Fruit fly (Drosophila melanogaster) whole organism, prepupa: ENCODE measurements around the gene CG14966.
A peak's percentile ranks its signal among the peaks of the same experiment; 100 is the strongest.

Experiments used
- Blimp-1 ChIP-seq: fragments of 200-800 bp; sonication (Bioruptor generic); optimal IDR thresholded peaks from 3 replicates; lab custom pipeline; 2017; ENCODE audit warnings: missing biosample characterization, missing genetic modification characterization, mild to moderate bottlenecking, moderate library complexity, missing genetic modification reagents
- CG11762 ChIP-seq: fragments of 200-800 bp; sonication (Bioruptor generic); optimal IDR thresholded peaks from 3 replicates; lab custom pipeline; 2016; ENCODE audit warnings: missing biosample characterization, missing genetic modification characterization; ENCODE audit not compliant: insufficient read depth
- CG11902 ChIP-seq: fragments of 200-800 bp; sonication (Bioruptor generic); optimal IDR thresholded peaks from 3 replicates; lab custom pipeline; 2016; ENCODE audit warnings: missing biosample characterization, missing genetic modification characterization
- CG15336 ChIP-seq: fragments of 200-800 bp; sonication (Bioruptor generic); IDR thresholded peaks from 2 replicates; pipeline ENCODE4 v1.3.6; 2022; ENCODE audit warnings: missing biosample characterization, missing genetic modification characterization
- CG16779 ChIP-seq: fragments of 200-800 bp; sonication (Bioruptor generic); optimal IDR thresholded peaks from 3 replicates; lab custom pipeline; 2017; ENCODE audit warnings: missing biosample characterization, mild to moderate bottlenecking, missing genetic modification characterization
- CG32006 ChIP-seq: fragments of 200-800 bp; sonication (Bioruptor generic); optimal IDR thresholded peaks from 3 replicates; lab custom pipeline; 2017; ENCODE audit warnings: missing biosample characterization, mild to moderate bottlenecking, missing genetic modification characterization
- CG3919 ChIP-seq: fragments of 200-800 bp; sonication (Bioruptor generic); optimal IDR thresholded peaks from 3 replicates; lab custom pipeline; 2016; ENCODE audit warnings: missing biosample characterization, missing genetic modification characterization
- CG4318 ChIP-seq: fragments of 200-800 bp; sonication (Bioruptor generic); optimal IDR thresholded peaks from 3 replicates; lab custom pipeline; 2017; ENCODE audit warnings: missing biosample characterization, mild to moderate bottlenecking, missing genetic modification characterization
- CG6163 ChIP-seq: fragments of 200-800 bp; sonication (Bioruptor generic); IDR thresholded peaks from 3 replicates; pipeline ENCODE4 v1.3.6; 2022; ENCODE audit warnings: missing biosample characterization, missing genetic modification characterization
- CG6276 ChIP-seq: fragments of 200-800 bp; sonication (Bioruptor generic); optimal IDR thresholded peaks from 2 replicates; lab custom pipeline; 2017; ENCODE audit warnings: missing biosample characterization, mild to moderate bottlenecking, missing genetic modification characterization
- CG6792 ChIP-seq: fragments of 200-800 bp; sonication (Bioruptor generic); optimal IDR thresholded peaks from 3 replicates; lab custom pipeline; 2016; ENCODE audit warnings: missing biosample characterization, missing genetic modification characterization
- CG6854 ChIP-seq: fragments of 200-800 bp; sonication (Bioruptor generic); optimal IDR thresholded peaks from 2 replicates; lab custom pipeline; 2017; ENCODE audit warnings: missing biosample characterization, mild to moderate bottlenecking, missing genetic modification characterization
- CG7368 ChIP-seq: fragments of 200-800 bp; sonication (Bioruptor generic); optimal IDR thresholded peaks from 3 replicates; lab custom pipeline; 2016; ENCODE audit warnings: missing biosample characterization, missing genetic modification characterization
- CG8119 ChIP-seq: fragments of 200-800 bp; sonication (Bioruptor generic); IDR thresholded peaks from 3 replicates; pipeline ENCODE4 v1.3.6; 2022; ENCODE audit warnings: missing biosample characterization, missing genetic modification characterization
- CG8319 ChIP-seq: fragments of 200-800 bp; sonication (Bioruptor generic); optimal IDR thresholded peaks from 3 replicates; lab custom pipeline; 2016; ENCODE audit warnings: missing biosample characterization, missing genetic modification characterization
- Eip75B ChIP-seq: fragments of 200-800 bp; sonication (Bioruptor generic); optimal IDR thresholded peaks from 3 replicates; lab custom pipeline; 2016; ENCODE audit warnings: missing biosample characterization, missing genetic modification characterization
- Eip78C ChIP-seq: fragments of 200-800 bp; sonication (Bioruptor generic); peaks from one replicate; lab custom pipeline; 2016; ENCODE audit warnings: missing biosample characterization, missing genetic modification characterization
- Eip93F ChIP-seq: fragments of 200-800 bp; sonication (Bioruptor generic); optimal IDR thresholded peaks from 2 replicates; lab custom pipeline; 2016; ENCODE audit warnings: missing biosample characterization, mild to moderate bottlenecking, missing genetic modification characterization
- Ets21C ChIP-seq: fragments of 200-800 bp; sonication (Bioruptor generic); optimal IDR thresholded peaks from 3 replicates; lab custom pipeline; 2016; ENCODE audit warnings: missing biosample characterization, missing genetic modification characterization
- Ets96B ChIP-seq: fragments of 200-800 bp; optimal IDR thresholded peaks from 2 replicates; lab custom pipeline; 2019; ENCODE audit warnings: missing biosample characterization, mild to moderate bottlenecking, missing genetic modification characterization, moderate library complexity
- Gug ChIP-seq: fragments of 200-800 bp; sonication (Bioruptor generic); IDR thresholded peaks from 2 replicates; pipeline ENCODE4 v1.3.6; 2022; ENCODE audit warnings: missing biosample characterization, missing genetic modification characterization
- Hr4 ChIP-seq: fragments of 200-800 bp; sonication (Bioruptor generic); optimal IDR thresholded peaks from 3 replicates; lab custom pipeline; 2016; ENCODE audit warnings: missing biosample characterization, missing genetic modification characterization
- Met ChIP-seq: fragments of 200-800 bp; sonication (Bioruptor generic); optimal IDR thresholded peaks from 3 replicates; lab custom pipeline; 2016; ENCODE audit warnings: missing biosample characterization, missing genetic modification characterization
- Smox ChIP-seq: fragments of 200-800 bp; sonication (Bioruptor generic); optimal IDR thresholded peaks from 3 replicates; lab custom pipeline; 2016; ENCODE audit warnings: missing biosample characterization, missing genetic modification characterization
- Sox14 ChIP-seq: fragments of 200-800 bp; sonication (Bioruptor generic); optimal IDR thresholded peaks from 3 replicates; lab custom pipeline; 2016; ENCODE audit warnings: missing biosample characterization, missing genetic modification characterization
- Sox15 ChIP-seq: fragments of 200-800 bp; sonication (Bioruptor generic); optimal IDR thresholded peaks from 3 replicates; lab custom pipeline; 2016; ENCODE audit warnings: missing biosample characterization, missing genetic modification characterization
- achi ChIP-seq: fragments of 200-800 bp; sonication (Bioruptor generic); optimal IDR thresholded peaks from 3 replicates; lab custom pipeline; 2016; ENCODE audit warnings: missing biosample characterization, missing genetic modification characterization
- acj6 ChIP-seq: fragments of 200-800 bp; sonication (Bioruptor generic); optimal IDR thresholded peaks from 3 replicates; lab custom pipeline; 2016; ENCODE audit warnings: missing biosample characterization, missing genetic modification characterization
- cyc ChIP-seq: fragments of 200-800 bp; sonication (Bioruptor generic); optimal IDR thresholded peaks from 3 replicates; lab custom pipeline; 2016; ENCODE audit warnings: missing biosample characterization, missing genetic modification characterization
- dsx ChIP-seq: fragments of 200-800 bp; optimal IDR thresholded peaks from 3 replicates; lab custom pipeline; 2019; ENCODE audit warnings: missing biosample characterization, mild to moderate bottlenecking, missing genetic modification characterization, moderate library complexity; ENCODE audit not compliant: poor library complexity, severe bottlenecking
- eg ChIP-seq: fragments of 200-800 bp; sonication (Bioruptor generic); IDR thresholded peaks from 3 replicates; pipeline ENCODE4 v1.3.6; 2022; ENCODE audit warnings: missing biosample characterization, missing genetic modification characterization
- esn ChIP-seq: fragments of 200-800 bp; sonication (Bioruptor generic); optimal IDR thresholded peaks from 2 replicates; lab custom pipeline; 2016; ENCODE audit warnings: missing biosample characterization, mild to moderate bottlenecking, missing genetic modification characterization, moderate library complexity
- fd59A ChIP-seq: fragments of 200-800 bp; sonication (Bioruptor generic); optimal IDR thresholded peaks from 2 replicates; lab custom pipeline; 2017; ENCODE audit warnings: missing biosample characterization, mild to moderate bottlenecking, missing genetic modification characterization, missing genetic modification reagents
- fkh ChIP-seq: fragments of 200-800 bp; sonication (Bioruptor generic); optimal IDR thresholded peaks from 3 replicates; lab custom pipeline; 2017; ENCODE audit warnings: missing biosample characterization, mild to moderate bottlenecking, missing genetic modification characterization, moderate library complexity
- pdm3 ChIP-seq: fragments of 200-800 bp; sonication (Bioruptor generic); optimal IDR thresholded peaks from 3 replicates; lab custom pipeline; 2016; ENCODE audit warnings: missing biosample characterization, missing genetic modification characterization
- salr ChIP-seq, 2 experiments: fragments of 200-800 bp; sonication (Bioruptor generic); optimal IDR thresholded peaks; 3 replicates each; lab custom pipeline; 2016 to 2018; ENCODE audit warnings: missing biosample characterization in 2 of 2, missing genetic modification characterization in 2 of 2, mild to moderate bottlenecking in 1 of 2
- spab ChIP-seq: fragments of 200-800 bp; sonication (Bioruptor generic); optimal IDR thresholded peaks from 2 replicates; lab custom pipeline; 2017; ENCODE audit warnings: missing biosample characterization, mild to moderate bottlenecking, missing genetic modification characterization, missing genetic modification reagents
- ss ChIP-seq, 2 experiments: fragments of 200-800 bp; sonication (Bioruptor generic); optimal IDR thresholded peaks; 2 replicates in 1 of 2; 3 replicates in 1 of 2; lab custom pipeline; 2017 to 2018; ENCODE audit warnings: mild to moderate bottlenecking in 2 of 2, missing biosample characterization in 2 of 2, missing genetic modification characterization in 2 of 2, moderate library complexity in 1 of 2
- svp ChIP-seq: fragments of 200-800 bp; sonication (Bioruptor generic); peaks from one replicate; lab custom pipeline; 2016; ENCODE audit warnings: missing biosample characterization, missing genetic modification characterization
- vri ChIP-seq: fragments of 200-800 bp; sonication (Bioruptor generic); optimal IDR thresholded peaks from 3 replicates; lab custom pipeline; 2016; ENCODE audit warnings: missing biosample characterization, mild to moderate bottlenecking, missing genetic modification characterization

The CG14966 gene

DNA sequence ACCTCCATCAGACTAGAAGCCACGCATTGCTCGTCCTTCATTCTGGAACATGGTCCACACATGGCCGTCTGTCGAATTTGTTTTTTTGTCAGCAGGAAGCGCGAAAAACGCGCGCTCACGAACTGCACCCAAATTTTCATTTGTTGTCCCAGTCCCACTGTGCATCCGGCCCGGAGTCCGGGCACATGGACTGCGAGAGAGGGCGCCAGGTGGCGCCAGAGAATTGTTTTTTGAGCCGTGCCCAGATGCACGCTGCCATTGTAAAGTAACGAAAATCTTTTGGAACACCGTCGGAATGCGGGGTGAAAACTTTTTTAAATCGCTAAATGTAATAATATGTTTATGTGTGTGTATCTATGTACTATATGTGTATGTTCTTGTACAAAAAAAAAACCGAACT, 39.8 kb downstream of the CG14966 start:
- TF ChIP-seq CG4318 (GFP tag; lab: Kevin White, UChicago) (no peak), svp (GFP tag; lab: Kevin White, UChicago) (no peak), Ets96B (no peak), CG6792 (GFP tag; lab: Kevin White, UChicago) (no peak), cyc (GFP tag; lab: Kevin White, UChicago) (no peak)

DNA sequence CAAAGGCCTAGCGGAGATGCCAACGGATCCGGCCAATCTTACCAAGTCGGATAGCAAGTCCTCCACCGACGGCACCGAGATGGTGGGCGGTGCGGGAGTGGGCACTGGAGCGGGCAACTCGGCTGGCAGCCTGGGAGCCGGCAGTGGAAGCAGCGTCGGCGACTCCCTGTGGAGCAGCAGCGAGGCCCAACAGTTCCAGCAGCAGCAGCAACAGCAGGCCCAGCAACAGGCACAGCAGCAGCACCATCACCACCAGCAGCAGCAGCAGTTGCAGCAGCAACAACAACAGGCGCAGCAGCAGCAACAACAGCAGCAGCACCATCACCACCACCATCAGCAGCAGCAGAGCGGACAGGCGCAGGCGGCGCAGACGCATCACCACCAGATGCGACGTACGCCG, 47.1 kb downstream of the CG14966 start:
- no peak for TF ChIP-seq CG11762 (GFP tag; lab: Kevin White, UChicago)
- no peak for TF ChIP-seq Eip93F (GFP tag; lab: Kevin White, UChicago)
- TF ChIP-seq achi (GFP tag; lab: Kevin White, UChicago), result no peak
- TF ChIP-seq Blimp-1, result no peak
- no peak for TF ChIP-seq pdm3
- no peak for TF ChIP-seq Smox (GFP tag; lab: Kevin White, UChicago)
- TF ChIP-seq fd59A (GFP tag; lab: Kevin White, UChicago), result no peak
- TF ChIP-seq vri (GFP tag; lab: Kevin White, UChicago), result no peak
- no peak for TF ChIP-seq Eip75B (GFP tag; lab: Kevin White, UChicago)
- TF ChIP-seq acj6 (GFP tag; lab: Kevin White, UChicago), result no peak
- no peak for TF ChIP-seq CG6854
- TF ChIP-seq svp (GFP tag; lab: Kevin White, UChicago), result no peak
- no peak for TF ChIP-seq Eip78C (GFP tag; lab: Kevin White, UChicago)
- no peak for TF ChIP-seq CG32006 (GFP tag; lab: Kevin White, UChicago)
- no peak for TF ChIP-seq CG8319 (GFP tag; lab: Kevin White, UChicago)
- TF ChIP-seq, all 60 proteins: peak for 0

DNA sequence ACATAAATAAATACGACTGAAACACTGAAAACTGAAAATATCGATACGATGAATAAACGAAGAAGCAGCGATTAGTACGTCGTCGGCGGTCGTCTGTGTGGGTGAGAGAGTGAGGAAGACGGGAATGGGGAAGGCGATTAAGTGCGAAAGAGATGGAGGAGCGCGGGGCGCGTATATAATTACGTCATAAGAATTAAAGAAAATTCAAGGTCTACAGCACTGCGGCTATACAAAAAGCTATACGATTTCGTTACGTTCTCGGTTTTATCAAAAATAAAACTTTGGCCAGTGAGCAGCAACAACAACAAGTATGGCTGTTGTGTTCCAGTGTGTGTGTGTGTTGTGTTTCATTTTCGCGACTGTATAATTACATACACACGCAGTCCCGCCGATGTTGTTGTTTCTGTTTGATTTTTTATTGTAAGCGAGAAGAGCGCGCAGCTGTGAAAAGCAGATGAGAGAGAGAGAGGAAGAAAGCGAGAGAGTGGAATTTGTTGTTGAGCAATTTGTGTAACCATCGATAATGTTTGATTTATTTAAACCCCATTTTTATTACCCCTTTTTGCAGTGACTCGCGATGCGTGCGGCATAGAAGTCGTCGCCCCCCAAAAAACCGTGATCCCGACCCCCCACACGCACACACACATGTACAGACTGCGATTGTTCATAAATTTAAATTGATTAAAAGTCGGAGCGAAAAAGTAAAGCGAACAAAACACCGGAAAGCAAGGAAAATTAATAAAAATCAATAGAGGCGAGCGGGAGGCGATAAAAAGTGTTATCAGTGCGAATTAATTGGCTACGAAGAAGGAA, 48.2 kb downstream of the CG14966 start:
- TF ChIP-seq svp (GFP tag; lab: Kevin White, UChicago) (peak; percentile 88), Hr4 (GFP tag; lab: Kevin White, UChicago) (no peak), CG16779 (peak; percentile 19), vri (GFP tag; lab: Kevin White, UChicago) (peak; percentile 99), CG6163 (GFP tag; lab: Robert Waterston, UW) (peak; percentile 10; the same call in 1 of the 3 replicates), CG8119 (GFP tag; lab: Robert Waterston, UW) (peak; percentile 41; the same call in 1 of the 3 replicates), achi (GFP tag; lab: Kevin White, UChicago) (no peak), CG15336 (GFP tag; lab: Robert Waterston, UW) (peak; percentile 50), ss (GFP tag; optimal IDR thresholded peaks at IDR 0.05; lab: Kevin White, UChicago) (peak in 1 of 2 experiments; percentile 27)

DNA sequence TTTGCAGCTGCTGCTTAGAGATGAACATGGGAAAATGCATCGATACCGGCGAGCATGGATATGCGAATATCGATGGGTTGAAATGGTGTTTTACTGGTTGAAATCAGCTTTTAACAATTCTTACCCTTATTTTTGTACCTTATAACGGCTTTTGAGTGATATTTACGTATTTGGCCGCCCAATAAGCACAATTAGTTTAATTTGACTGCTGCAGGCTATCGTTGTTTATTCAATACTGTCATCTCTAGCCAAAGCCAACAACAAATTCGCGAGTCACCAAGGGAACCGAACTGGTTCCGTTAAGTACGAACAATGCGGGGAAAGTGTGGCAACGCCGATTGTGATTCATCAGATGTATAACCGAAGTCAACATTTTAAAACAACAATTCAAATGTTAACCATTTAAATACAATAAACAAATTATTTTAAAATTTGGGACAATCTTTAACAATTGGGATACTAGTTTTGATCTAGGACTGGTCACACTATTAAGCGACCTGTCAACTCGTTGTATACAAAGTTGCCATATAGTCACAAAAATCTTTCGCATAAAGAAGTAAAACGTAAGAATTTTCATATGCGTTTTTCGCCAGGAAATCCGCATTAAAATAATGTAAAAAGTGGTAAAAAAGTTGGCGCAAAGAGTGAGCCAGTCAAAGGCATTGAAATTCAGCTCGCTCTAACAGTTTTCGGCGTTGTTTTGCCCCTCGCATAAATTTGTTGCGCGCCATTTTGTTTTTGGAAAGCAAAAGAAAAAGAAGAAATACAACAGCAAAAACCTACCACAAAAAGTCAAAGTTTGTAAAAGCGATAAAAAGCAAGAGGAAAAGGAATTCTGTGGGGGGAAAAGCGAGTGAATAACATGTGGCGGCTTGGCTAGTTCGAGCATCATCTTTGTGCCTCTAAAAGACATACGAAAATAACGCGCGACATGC, 49.0 kb downstream of the CG14966 start, which contains the start of the genes Usp5 and BtbVII:
Usp5 (minus strand) TSS at position 234 of the 935 bp plus-strand sequence.
BtbVII (plus strand) TSS at position 522 of the 935 bp plus-strand sequence.
- TF ChIP-seq Sox15 (GFP tag; lab: Kevin White, UChicago), result peak; percentile 6
- TF ChIP-seq Gug (GFP tag; lab: Robert Waterston, UW), result peak; percentile 53
- 0 out of 3 replicates have a peak, but pooled peaks have one; percentile 10 for TF ChIP-seq eg
- peak; percentile 31 for TF ChIP-seq Ets96B
- no peak for TF ChIP-seq CG8319 (GFP tag; lab: Kevin White, UChicago)
- TF ChIP-seq Met, result peak; percentile 68
- TF ChIP-seq dsx (GFP tag; lab: Kevin White, UChicago), result peak; percentile 17
- peak; percentile 60 for TF ChIP-seq Ets21C (GFP tag; lab: Kevin White, UChicago)
- TF ChIP-seq salr (GFP tag; optimal IDR thresholded peaks at IDR 0.05; lab: Kevin White, UChicago), result peak in 1 of 2 experiments; percentile 12
- TF ChIP-seq fkh, result peak; percentile 94
- peak; percentile 81 for TF ChIP-seq svp (GFP tag; lab: Kevin White, UChicago)
- peak; percentile 48 for TF ChIP-seq CG6792 (GFP tag; lab: Kevin White, UChicago)
- TF ChIP-seq spab, result peak; percentile 6
- no peak for TF ChIP-seq CG11762 (GFP tag; lab: Kevin White, UChicago)
- peak; percentile 52 for TF ChIP-seq achi (GFP tag; lab: Kevin White, UChicago)
- TF ChIP-seq CG6276 (GFP tag; lab: Kevin White, UChicago), result no peak
- no peak for TF ChIP-seq CG6163 (GFP tag; lab: Robert Waterston, UW)
- no peak for TF ChIP-seq pdm3
- peak; percentile 60 for TF ChIP-seq Sox14 (GFP tag; lab: Kevin White, UChicago)
- peak; percentile 43 for TF ChIP-seq CG3919
- TF ChIP-seq esn (GFP tag; lab: Kevin White, UChicago), result peak; percentile 72
- TF ChIP-seq CG7368 (GFP tag; lab: Kevin White, UChicago), result no peak
- TF ChIP-seq CG32006 (GFP tag; lab: Kevin White, UChicago), result peak; percentile 29
- no peak for TF ChIP-seq CG11902
